Fruit fly (Drosophila melanogaster): ENCODE data around the gene bchs.
A peak's percentile ranks its signal among the peaks of the same experiment; 100 is the strongest.

bchs gene

dm6 chr2L:5879363-5879934, 27.5 kb upstream of the bchs start, which contains the start of gene rau (continued):
- TF ChIP-seq CG8388 (GFP tag; optimal IDR thresholded peaks at IDR 0.05) (peak; percentile 65), gfzf (GFP tag; optimal IDR thresholded peaks at IDR 0.05) (no peak), H2.0 (GFP tag; IDR thresholded peaks at IDR 0.05) (peak; percentile 36; the same call in 1 of the 2 replicates), Ssrp (tag; optimal IDR thresholded peaks at IDR 0.05) (peak; percentile 39), CG4360 (GFP tag; IDR thresholded peaks at IDR 0.05) (peak; percentile 45), luna (GFP tag; optimal IDR thresholded peaks at IDR 0.05) (no peak), wdn (GFP tag; IDR thresholded peaks at IDR 0.05) (peak; percentile 50; the same call in 1 of the 2 replicates), bab2 (GFP tag; optimal IDR thresholded peaks at IDR 0.05) (no peak), CG3847 (GFP tag; IDR thresholded peaks at IDR 0.05) (peak; percentile 62), Sry-δ (GFP tag; optimal IDR thresholded peaks at IDR 0.05) (no peak), dpn (GFP tag; optimal IDR thresholded peaks at IDR 0.05) (peak; percentile 39 to 56), tgo (GFP tag; IDR thresholded peaks at IDR 0.05) (peak; percentile 40; the same call in 1 of the 3 replicates), CG10431 (GFP tag; optimal IDR thresholded peaks at IDR 0.05) (peak; percentile 1), gce (GFP tag; IDR thresholded peaks at IDR 0.05) (0 out of 3 replicates have a peak, but pooled peaks have one; percentile 39), tin (GFP tag; optimal IDR thresholded peaks at IDR 0.05) (peak; percentile 56), CG6765 (GFP tag; optimal IDR thresholded peaks at IDR 0.05) (peak; percentile 34), br (optimal IDR thresholded peaks at IDR 0.05) (no peak), CG33213 (GFP tag; optimal IDR thresholded peaks at IDR 0.05) (no peak), fu2 (GFP tag; optimal IDR thresholded peaks at IDR 0.05) (no peak), Fer1 (GFP tag; optimal IDR thresholded peaks at IDR 0.05) (peak; percentile 83), CG2889 (GFP tag; IDR thresholded peaks at IDR 0.05) (0 out of 3 replicates have a peak, but pooled peaks have one; percentile 25), Jarid2 (GFP tag; optimal IDR thresholded peaks at IDR 0.05) (peak; percentile 97), rib (GFP tag; IDR thresholded peaks at IDR 0.05) (0 out of 2 replicates have a peak, but pooled peaks have one; percentile 24), Gsc (GFP tag; IDR thresholded peaks at IDR 0.05) (no peak), CG11247 (GFP tag; IDR thresholded peaks at IDR 0.05) (peak; percentile 16; the same call in 1 of the 2 replicates), vnd (GFP tag; IDR thresholded peaks at IDR 0.05; ENCODE audit: partially characterized antibody) (no peak), ro (GFP tag; IDR thresholded peaks at IDR 0.05) (no peak), CTCF (GFP tag; optimal IDR thresholded peaks at IDR 0.05) (peak; percentile 2), CG8290 (GFP tag; optimal IDR thresholded peaks at IDR 0.05) (peak; percentile 63), CG8290 (tag; optimal IDR thresholded peaks at IDR 0.05) (peak in 1 of 2 experiments; percentile 50), CG7963 (GFP tag; IDR thresholded peaks at IDR 0.05; ENCODE audit: partially characterized antibody) (0 out of 3 replicates have a peak, but pooled peaks have one; percentile 40), Dll (GFP tag; IDR thresholded peaks at IDR 0.05; ENCODE audit: partially characterized antibody) (peak; percentile 28; the same call in 1 of the 4 replicates), lov (optimal IDR thresholded peaks at IDR 0.05) (no peak), lov (GFP tag; IDR thresholded peaks at IDR 0.05) (0 out of 3 replicates have a peak, but pooled peaks have one; percentile 57), peb (GFP tag; IDR thresholded peaks at IDR 0.05) (0 out of 2 replicates have a peak, but pooled peaks have one; percentile 32), CG6683 (GFP tag; optimal IDR thresholded peaks at IDR 0.05) (peak; percentile 65), CG10543 (GFP tag; optimal IDR thresholded peaks at IDR 0.05) (peak; percentile 89), knrl (GFP tag; IDR thresholded peaks at IDR 0.05; ENCODE audit: partially characterized antibody) (peak; percentile 31; the same call in 1 of the 3 replicates), wor (GFP tag; IDR thresholded peaks at IDR 0.05) (no peak), YL-1 (GFP tag; optimal IDR thresholded peaks at IDR 0.05) (peak; percentile 9), sd (tag; optimal IDR thresholded peaks at IDR 0.05) (peak; percentile 57), CG4328 (GFP tag; optimal IDR thresholded peaks at IDR 0.05) (peak; percentile 70), CG12659 (GFP tag; optimal IDR thresholded peaks at IDR 0.05) (peak; percentile 74), Tbp (GFP tag; optimal IDR thresholded peaks at IDR 0.05) (no peak), hbn (GFP tag; IDR thresholded peaks at IDR 0.05; ENCODE audit: partially characterized antibody) (no peak), chinmo (GFP tag; IDR thresholded peaks at IDR 0.05; ENCODE audit: partially characterized antibody) (peak; percentile 63; the same call in 1 of the 4 replicates), odd (GFP tag; optimal IDR thresholded peaks at IDR 0.05) (peak; percentile 78), sim (GFP tag; IDR thresholded peaks at IDR 0.05) (no peak), cad (GFP tag; optimal IDR thresholded peaks at IDR 0.05) (no peak), CG16779 (GFP tag; IDR thresholded peaks at IDR 0.05) (no peak), Dp (GFP tag; optimal IDR thresholded peaks at IDR 0.05) (no peak)
